Worm (Caenorhabditis elegans): ENCODE measurements around the gene C18D4.3.

The C18D4.3 gene

ce11 chrV:17542304-17542703 is 9.7 kb upstream of the C18D4.3 start:
- no peak for TF ChIP-seq efl-1 (optimal IDR thresholded peaks at IDR 0.05)
- peak in 1 of 2 experiments; percentile 71 for TF ChIP-seq efl-1 (GFP tag; optimal IDR thresholded peaks at IDR 0.05 in 1 of 2)
- peak; percentile 12 for TF ChIP-seq snpc-4 (tag; optimal IDR thresholded peaks at IDR 0.05)
- no peak for TF ChIP-seq swsn-7 (tag; optimal IDR thresholded peaks at IDR 0.05)
- peak; percentile 8 for TF ChIP-seq rnt-1 (tag; optimal IDR thresholded peaks at IDR 0.05)

- TF ChIP-seq lin-13 (GFP tag; optimal IDR thresholded peaks at IDR 0.05) (no peak), tlp-1 (tag; optimal IDR thresholded peaks at IDR 0.05) (no peak), C34B4.2 (tag; optimal IDR thresholded peaks at IDR 0.05) (no peak), lin-15B (tag; optimal IDR thresholded peaks at IDR 0.05) (no peak), nhr-237 (tag; optimal IDR thresholded peaks at IDR 0.05) (no peak), sox-4 (tag; optimal IDR thresholded peaks at IDR 0.05) (no peak), ceh-63 (GFP tag; optimal IDR thresholded peaks at IDR 0.05) (no peak), grh-1 (GFP tag; IDR thresholded peaks at IDR 0.05) (no peak), ceh-88 (GFP tag; IDR thresholded peaks at IDR 0.05) (no peak), nhr-28 (tag; optimal IDR thresholded peaks at IDR 0.05) (no peak), F16B12.6 (tag; optimal IDR thresholded peaks at IDR 0.05) (no peak), elt-2 (tag; optimal IDR thresholded peaks at IDR 0.05) (no peak), hlh-17 (GFP tag; optimal IDR thresholded peaks at IDR 0.05; ENCODE audit: borderline replicate concordance) (no peak), sptf-1 (tag; optimal IDR thresholded peaks at IDR 0.05) (no peak), hlh-4 (tag; optimal IDR thresholded peaks at IDR 0.05) (no peak), fkh-8 (tag; optimal IDR thresholded peaks at IDR 0.05) (no peak), unc-62 (GFP tag; optimal IDR thresholded peaks at IDR 0.05) (no peak), pag-3 (tag; optimal IDR thresholded peaks at IDR 0.05; ENCODE audit: borderline replicate concordance, insufficient read depth) (no peak)
Observed at ce11 chrV:17540295-17540694, 7.7 kb upstream of the C18D4.3 start, which contains the start of gene srz-25. Gene srz-25, plus strand, starts transcription at chrV:17540595.

ce11 chrV:17539289-17539688 is 6.7 kb upstream of the C18D4.3 start:
- TF ChIP-seq dsc-1 (tag; optimal IDR thresholded peaks at IDR 0.05) (peak; percentile 2), ets-5 (GFP tag; IDR thresholded peaks at IDR 0.05) (no peak)

- TF ChIP-seq rnt-1 (tag; optimal IDR thresholded peaks at IDR 0.05): peak; percentile 11
- no peak for TF ChIP-seq snpc-4 (tag; optimal IDR thresholded peaks at IDR 0.05)
- TF ChIP-seq nhr-19 (GFP tag; conservative IDR thresholded peaks at IDR 0.05): no peak
- TF ChIP-seq lin-15B (tag; optimal IDR thresholded peaks at IDR 0.05): peak; percentile 23
- TF ChIP-seq lin-35 (GFP tag; optimal IDR thresholded peaks at IDR 0.05): peak; percentile 41 to 88
- TF ChIP-seq tbx-2 (tag; optimal IDR thresholded peaks at IDR 0.05): peak; percentile 17
- TF ChIP-seq snu-23 (GFP tag; optimal IDR thresholded peaks at IDR 0.05): peak; percentile 13
- peak; percentile 32 to 76 (median 54) for TF ChIP-seq dpl-1 (GFP tag; optimal IDR thresholded peaks at IDR 0.05)
- TF ChIP-seq lsy-2 (tag; optimal IDR thresholded peaks at IDR 0.05): peak in 1 of 2 experiments; percentile 27
- TF ChIP-seq efl-1 (optimal IDR thresholded peaks at IDR 0.05): peak; percentile 46 to 74
- peak; percentile 70 to 96 for TF ChIP-seq efl-1 (GFP tag; optimal IDR thresholded peaks at IDR 0.05 in 1 of 2)
- TF ChIP-seq sox-4 (tag; optimal IDR thresholded peaks at IDR 0.05): no peak
Observed at ce11 chrV:17538279-17538896, 5.8 kb upstream of the C18D4.3 start, which contains the start of gene C18D4.6. Gene C18D4.6, minus strand, starts transcription at chrV:17538375.

- TF ChIP-seq fkh-10 (GFP tag; optimal IDR thresholded peaks at IDR 0.05) (no peak), nhr-71 (tag; optimal IDR thresholded peaks at IDR 0.05) (no peak), lsy-2 (tag; optimal IDR thresholded peaks at IDR 0.05) (no peak), ceh-82 (tag; optimal IDR thresholded peaks at IDR 0.05) (no peak), grh-1 (GFP tag; IDR thresholded peaks at IDR 0.05) (no peak), ama-1 (optimal IDR thresholded peaks at IDR 0.05) (no peak)
Observed at ce11 chrV:17533200-17533599, 614 bp upstream of the C18D4.3 start.

Data from whole organism, L1 larva.